Fruit fly (Drosophila melanogaster): ENCODE measurements around the gene CG17721.

CG17721 gene

dm6 chr3R:11216156-11216630, 18.7 kb upstream of the CG17721 start, which contains the start of the genes RpS25 and CG4820 (continued):
- peak; percentile 89 for TF ChIP-seq CG31441 (GFP tag; IDR thresholded peaks at IDR 0.05)
- peak; percentile 99 for TF ChIP-seq Ets65A (GFP tag)
- peak; percentile 100 for TF ChIP-seq MESR4 (GFP tag; optimal IDR thresholded peaks at IDR 0.05)
- peak; percentile 89 for TF ChIP-seq CG10267 (tag; optimal IDR thresholded peaks at IDR 0.05)
- peak; percentile 80 for TF ChIP-seq CG8944 (GFP tag; optimal IDR thresholded peaks at IDR 0.05)
- TF ChIP-seq CG11723 (GFP tag; optimal IDR thresholded peaks at IDR 0.05), result peak; percentile 88
- 0 out of 2 replicates have a peak, but pooled peaks have one; percentile 15 for TF ChIP-seq aop (GFP tag; IDR thresholded peaks at IDR 0.05)
- peak; percentile 82 for TF ChIP-seq sr (GFP tag; IDR thresholded peaks at IDR 0.05)
- TF ChIP-seq tap (tag; optimal IDR thresholded peaks at IDR 0.05), result peak; percentile 77
- TF ChIP-seq ham (GFP tag; IDR thresholded peaks at IDR 0.05), result peak; percentile 55; the same call in 1 of the 2 replicates
- TF ChIP-seq CG12219 (GFP tag; optimal IDR thresholded peaks at IDR 0.05), result peak; percentile 90
- TF ChIP-seq nerfin-2 (GFP tag; IDR thresholded peaks at IDR 0.05; ENCODE audit: partially characterized antibody), result peak; percentile 72
- TF ChIP-seq tna (GFP tag; IDR thresholded peaks at IDR 0.05; ENCODE audit: partially characterized antibody), result peak; percentile 62; the same call in 1 of the 2 replicates
- TF ChIP-seq NfI (GFP tag; optimal IDR thresholded peaks at IDR 0.05), result peak; percentile 96
- TF ChIP-seq HHEX (GFP tag; optimal IDR thresholded peaks at IDR 0.05), result peak; percentile 95
- TF ChIP-seq nmo (GFP tag; optimal IDR thresholded peaks at IDR 0.05), result peak; percentile 93
- TF ChIP-seq Mrtf (GFP tag; IDR thresholded peaks at IDR 0.05), result peak; percentile 82
- peak; percentile 54; the same call in 1 of the 2 replicates for TF ChIP-seq peb (GFP tag; IDR thresholded peaks at IDR 0.05)
- peak; percentile 92 for TF ChIP-seq CG11398 (GFP tag; optimal IDR thresholded peaks at IDR 0.05)
- TF ChIP-seq tio (GFP tag; optimal IDR thresholded peaks at IDR 0.05), result no peak
- peak; percentile 82 for TF ChIP-seq CG8388 (GFP tag; optimal IDR thresholded peaks at IDR 0.05)
- TF ChIP-seq Tbp (GFP tag; optimal IDR thresholded peaks at IDR 0.05), result peak; percentile 55
- TF ChIP-seq Dip3 (GFP tag; optimal IDR thresholded peaks at IDR 0.05), result peak; percentile 81
- TF ChIP-seq chm (GFP tag; IDR thresholded peaks at IDR 0.05), result peak; percentile 90
- TF ChIP-seq CG8478 (optimal IDR thresholded peaks at IDR 0.05), result no peak
- TF ChIP-seq ttk (GFP tag; IDR thresholded peaks at IDR 0.05), result peak; percentile 85
- TF ChIP-seq CG6689 (GFP tag; IDR thresholded peaks at IDR 0.05), result peak; percentile 96
- peak; percentile 90 for TF ChIP-seq Lhr (GFP tag; optimal IDR thresholded peaks at IDR 0.05)
- TF ChIP-seq Nf-YB (GFP tag; optimal IDR thresholded peaks at IDR 0.05), result peak; percentile 77
- peak; percentile 92 for TF ChIP-seq CG9876 (GFP tag; optimal IDR thresholded peaks at IDR 0.05)
- peak; percentile 89 for TF ChIP-seq CG4707 (GFP tag; optimal IDR thresholded peaks at IDR 0.05)
- peak; percentile 92 for TF ChIP-seq sug (tag; optimal IDR thresholded peaks at IDR 0.05)
- TF ChIP-seq Hr39 (optimal IDR thresholded peaks at IDR 0.05), result no peak
- TF ChIP-seq CG16815 (GFP tag; optimal IDR thresholded peaks at IDR 0.05), result peak; percentile 57
- TF ChIP-seq emc (GFP tag; optimal IDR thresholded peaks at IDR 0.05), result peak; percentile 90
- peak; percentile 95 for TF ChIP-seq nau (GFP tag; optimal IDR thresholded peaks at IDR 0.05)
- peak; percentile 94 for TF ChIP-seq gro (GFP tag; optimal IDR thresholded peaks at IDR 0.05)
- peak; percentile 89 for TF ChIP-seq amos (GFP tag; IDR thresholded peaks at IDR 0.05; ENCODE audit: partially characterized antibody)
- TF ChIP-seq CG9437 (GFP tag; optimal IDR thresholded peaks at IDR 0.05), result peak; percentile 82
- peak; percentile 84 for TF ChIP-seq CG1792 (GFP tag; optimal IDR thresholded peaks at IDR 0.05)
- TF ChIP-seq crc (GFP tag; optimal IDR thresholded peaks at IDR 0.05), result peak; percentile 88
- TF ChIP-seq zf30C (GFP tag; optimal IDR thresholded peaks at IDR 0.05), result peak; percentile 61
- peak; percentile 77 for TF ChIP-seq CG31224 (GFP tag; IDR thresholded peaks at IDR 0.05)
- TF ChIP-seq CG11456 (GFP tag; IDR thresholded peaks at IDR 0.05), result peak; percentile 91
- TF ChIP-seq HLH54F (GFP tag; optimal IDR thresholded peaks at IDR 0.05), result peak; percentile 84
- peak; percentile 29; the same call in 1 of the 2 replicates for TF ChIP-seq esg (GFP tag; conservative IDR thresholded peaks at IDR 0.05)
- TF ChIP-seq CG11247 (GFP tag; IDR thresholded peaks at IDR 0.05), result peak; percentile 83
- TF ChIP-seq gfzf (GFP tag; optimal IDR thresholded peaks at IDR 0.05), result peak; percentile 97
- TF ChIP-seq her (GFP tag; optimal IDR thresholded peaks at IDR 0.05), result peak; percentile 91
- TF ChIP-seq CG14014 (GFP tag; IDR thresholded peaks at IDR 0.05), result peak; percentile 79
- TF ChIP-seq ems (GFP tag; optimal IDR thresholded peaks at IDR 0.05), result peak; percentile 79
- peak; percentile 72 for TF ChIP-seq al (GFP tag; IDR thresholded peaks at IDR 0.05)
